Worm (Caenorhabditis elegans) whole organism, young adult: ENCODE measurements around the gene bus-4.

ENCODE experiments used
- B0019.2 ChIP-seq: fragments of 200-800 bp; sonication (Bioruptor generic); conservative IDR thresholded peaks from 2 replicates; pipeline ENCODE4 v1.3.6; 2022; ENCODE audit warnings: missing genetic modification reagents, missing genetic modification characterization, missing compliant biosample characterization
- B0035.1 ChIP-seq: sonication (generic microtip); optimal IDR thresholded peaks from 2 replicates; lab custom pipeline; 2016; ENCODE audit warnings: missing genetic modification characterization, mild to moderate bottlenecking, missing compliant biosample characterization, missing genotype, missing genetic modification reagents
- B0336.3 ChIP-seq: fragments of 200-800 bp; sonication (Bioruptor generic); IDR thresholded peaks from 2 replicates; pipeline ENCODE4 v1.3.6; 2022; ENCODE audit warnings: missing genetic modification characterization, missing compliant biosample characterization
- D2030.7 ChIP-seq: fragments of 200-800 bp; sonication (Bioruptor generic); IDR thresholded peaks from 2 replicates; pipeline ENCODE4 v1.3.6; 2022; ENCODE audit warnings: missing genetic modification reagents, missing genetic modification characterization, missing compliant biosample characterization
- F23B12.7 ChIP-seq: sonication (generic microtip); optimal IDR thresholded peaks from 2 replicates; lab custom pipeline; 2017; ENCODE audit warnings: missing genetic modification characterization, mild to moderate bottlenecking, missing compliant biosample characterization, antibody characterized with exemption, moderate library complexity; ENCODE audit not compliant: insufficient read depth
- F39B2.1 ChIP-seq: fragments of 200-800 bp; sonication (Bioruptor generic); IDR thresholded peaks from 2 replicates; pipeline ENCODE4 v1.3.6; 2022; ENCODE audit warnings: missing genetic modification reagents, missing genetic modification characterization, missing compliant biosample characterization
- F49E8.2 ChIP-seq: sonication (generic microtip); optimal IDR thresholded peaks from 3 replicates; lab custom pipeline; 2017; ENCODE audit warnings: missing genetic modification characterization, mild to moderate bottlenecking, missing compliant biosample characterization, antibody characterized with exemption, moderate library complexity; ENCODE audit not compliant: insufficient read depth
- Y67H2A.10 ChIP-seq: fragments of 200-800 bp; sonication (Bioruptor generic); conservative IDR thresholded peaks from 2 replicates; pipeline ENCODE4 v1.3.6; 2022; ENCODE audit warnings: missing genetic modification reagents, missing genetic modification characterization, missing compliant biosample characterization
- aptf-2 ChIP-seq: fragments of 200-800 bp; sonication (Bioruptor generic); conservative IDR thresholded peaks from 2 replicates; pipeline ENCODE4 v1.3.6; 2022; ENCODE audit warnings: missing genetic modification reagents, missing genetic modification characterization, missing compliant biosample characterization
- attf-5 ChIP-seq: fragments of 200-800 bp; sonication (Bioruptor generic); optimal IDR thresholded peaks from 2 replicates; lab custom pipeline; 2018; ENCODE audit warnings: mild to moderate bottlenecking, missing genetic modification characterization, missing compliant biosample characterization
- cebp-2 ChIP-seq: fragments of 200-800 bp; sonication (Bioruptor generic); IDR thresholded peaks from 2 replicates; pipeline ENCODE4 v1.3.6; 2022; ENCODE audit warnings: missing genetic modification characterization, missing compliant biosample characterization
- ceh-27 ChIP-seq: fragments of 200-800 bp; sonication (Bioruptor generic); optimal IDR thresholded peaks from 2 replicates; lab custom pipeline; 2018; ENCODE audit warnings: mild to moderate bottlenecking, missing genetic modification characterization, moderate library complexity, missing compliant biosample characterization
- ceh-58 ChIP-seq: fragments of 200-800 bp; sonication (Bioruptor generic); IDR thresholded peaks from 2 replicates; pipeline ENCODE4 v1.3.6; 2022; ENCODE audit warnings: missing genetic modification characterization, missing compliant biosample characterization
- dox-1 ChIP-seq: fragments of 200-800 bp; sonication (Bioruptor generic); IDR thresholded peaks from 2 replicates; pipeline ENCODE4 v1.3.6; 2022; ENCODE audit warnings: missing genetic modification reagents, missing genetic modification characterization, missing compliant biosample characterization
- egl-18 ChIP-seq: fragments of 200-800 bp; sonication (Bioruptor generic); IDR thresholded peaks from 2 replicates; pipeline ENCODE4 v1.3.6; 2022; ENCODE audit warnings: missing genetic modification reagents, missing genetic modification characterization, missing compliant biosample characterization
- egl-44 ChIP-seq: fragments of 200-800 bp; sonication (Bioruptor generic); IDR thresholded peaks from 2 replicates; pipeline ENCODE4 v1.3.6; 2022; ENCODE audit warnings: missing genetic modification reagents, missing genetic modification characterization, missing compliant biosample characterization
- fkh-3 ChIP-seq: sonication (generic microtip); optimal IDR thresholded peaks from 2 replicates; lab custom pipeline; 2016; ENCODE audit warnings: mild to moderate bottlenecking, missing genetic modification characterization, missing compliant biosample characterization
- gei-17 ChIP-seq: fragments of 200-800 bp; sonication (Bioruptor generic); optimal IDR thresholded peaks from 2 replicates; lab custom pipeline; 2018; ENCODE audit warnings: mild to moderate bottlenecking, missing genetic modification characterization, missing compliant biosample characterization
- him-1 ChIP-seq: sonication (generic microtip); optimal IDR thresholded peaks from 2 replicates; lab custom pipeline; 2016; ENCODE audit warnings: missing genotype, missing genetic modification reagents, missing genetic modification characterization, missing compliant biosample characterization
- hlh-26 ChIP-seq: fragments of 200-800 bp; sonication (Bioruptor generic); conservative IDR thresholded peaks from 2 replicates; pipeline ENCODE4 v1.3.6; 2022; ENCODE audit warnings: missing genetic modification reagents, missing genetic modification characterization, missing compliant biosample characterization
- hsf-1 ChIP-seq: fragments of 200-800 bp; sonication (Bioruptor generic); IDR thresholded peaks from 2 replicates; pipeline ENCODE4 v1.3.6; 2022; ENCODE audit warnings: missing genetic modification reagents, missing genetic modification characterization, missing compliant biosample characterization
- lin-26 ChIP-seq: fragments of 200-800 bp; sonication (Bioruptor generic); IDR thresholded peaks from 2 replicates; pipeline ENCODE4 v1.3.6; 2022; ENCODE audit warnings: missing genetic modification reagents, missing genetic modification characterization, missing compliant biosample characterization
- lsl-1 ChIP-seq: fragments of 200-800 bp; sonication (Bioruptor generic); optimal IDR thresholded peaks from 2 replicates; lab custom pipeline; 2018; ENCODE audit warnings: mild to moderate bottlenecking, missing genetic modification characterization, moderate library complexity, missing compliant biosample characterization
- mes-4 ChIP-seq: sonication (generic microtip); optimal IDR thresholded peaks from 2 replicates; lab custom pipeline; 2016; ENCODE audit warnings: missing genotype, missing genetic modification characterization, missing compliant biosample characterization
- mxl-1 ChIP-seq: sonication (generic microtip); optimal IDR thresholded peaks from 2 replicates; lab custom pipeline; 2016; ENCODE audit warnings: missing genetic modification characterization, missing compliant biosample characterization
- nfya-1 ChIP-seq: sonication (generic microtip); optimal IDR thresholded peaks from 2 replicates; lab custom pipeline; 2017; ENCODE audit warnings: antibody characterized with exemption, missing compliant biosample characterization, missing genetic modification characterization, borderline replicate concordance; ENCODE audit not compliant: insufficient read depth
- nhr-120 ChIP-seq: fragments of 200-800 bp; sonication (Bioruptor generic); IDR thresholded peaks from 2 replicates; pipeline ENCODE4 v1.3.6; 2022; ENCODE audit warnings: missing genetic modification characterization, missing compliant biosample characterization
- rcor-1 ChIP-seq: fragments of 200-800 bp; sonication (Bioruptor generic); IDR thresholded peaks from 2 replicates; pipeline ENCODE4 v1.3.6; 2022; ENCODE audit warnings: missing genetic modification reagents, missing genetic modification characterization, missing compliant biosample characterization
- rec-8 ChIP-seq, 2 experiments: sonication (generic microtip); optimal IDR thresholded peaks; 2 replicates each; lab custom pipeline; 2016; ENCODE audit warnings: mild to moderate bottlenecking in 2 of 2, missing genetic modification characterization in 2 of 2, missing genetic modification reagents in 2 of 2, missing genotype in 2 of 2, missing biosample characterization in 1 of 2, missing compliant biosample characterization in 1 of 2, moderate library complexity in 1 of 2
- tbx-9 ChIP-seq: sonication (generic microtip); optimal IDR thresholded peaks from 2 replicates; lab custom pipeline; 2016; ENCODE audit warnings: borderline replicate concordance, missing genetic modification characterization, inconsistent platforms, missing compliant biosample characterization
- zim-3 ChIP-seq: sonication (generic microtip); optimal IDR thresholded peaks from 2 replicates; lab custom pipeline; 2017; ENCODE audit warnings: mild to moderate bottlenecking, missing genetic modification characterization, moderate library complexity, missing compliant biosample characterization
- ztf-26 ChIP-seq: sonication (generic microtip); optimal IDR thresholded peaks from 2 replicates; lab custom pipeline; 2017; ENCODE audit warnings: missing genetic modification characterization, missing compliant biosample characterization

Gene bus-4

ce11 chrIV:4688221-4688620, at the start of gene bus-4:
Gene bus-4 (plus strand): TSS chrIV:4688269.
- TF ChIP-seq attf-5 (GFP tag; lab: Kevin White, UChicago) (no peak), tbx-9 (no peak), dox-1 (no peak), B0019.2 (GFP tag; lab: Robert Waterston, UW) (no peak), rec-8 (tag; optimal IDR thresholded peaks at IDR 0.05; lab: Kevin White, UChicago) (no peak), nfya-1 (no peak), mxl-1 (tag; lab: Kevin White, UChicago) (no peak), B0336.3 (GFP tag; lab: Robert Waterston, UW) (no peak), nhr-120 (GFP tag; lab: Robert Waterston, UW) (no peak), mes-4 (tag; lab: Kevin White, UChicago) (no peak), ceh-27 (GFP tag; lab: Kevin White, UChicago) (no peak), F23B12.7 (no peak), F39B2.1 (GFP tag; lab: Robert Waterston, UW) (no peak), B0035.1 (tag; lab: Kevin White, UChicago) (no peak), ceh-58 (GFP tag; lab: Robert Waterston, UW) (no peak), lin-26 (no peak)

- TF ChIP-seq him-1 (tag; lab: Kevin White, UChicago) = no peak
- TF ChIP-seq aptf-2 = no peak
- TF ChIP-seq cebp-2 (GFP tag; lab: Robert Waterston, UW) = no peak
- no peak for TF ChIP-seq Y67H2A.10 (GFP tag; lab: Robert Waterston, UW)
- no peak for TF ChIP-seq lsl-1 (GFP tag; lab: Kevin White, UChicago)
- no peak for TF ChIP-seq lin-26
- TF ChIP-seq rcor-1 (GFP tag; lab: Robert Waterston, UW) = no peak
- no peak for TF ChIP-seq egl-18 (GFP tag; lab: Robert Waterston, UW)
- TF ChIP-seq, all 124 proteins: peak for 0
Measured at ce11 chrIV:4639352-4639751, 48.7 kb upstream of the bus-4 start.

ce11 chrIV:4640941-4641340, 47.1 kb upstream of the bus-4 start:
- TF ChIP-seq cebp-2 (GFP tag; lab: Robert Waterston, UW) (no peak), ztf-26 (peak; percentile 18), zim-3 (tag; lab: Kevin White, UChicago) (no peak)
- TF ChIP-seq, all 124 proteins: peak for 1

ce11 chrIV:4643577-4643976, 44.5 kb upstream of the bus-4 start:
- TF ChIP-seq F49E8.2 = no peak
- TF ChIP-seq ceh-27 (GFP tag; lab: Kevin White, UChicago) = no peak
- no peak for TF ChIP-seq lsl-1 (GFP tag; lab: Kevin White, UChicago)
- no peak for TF ChIP-seq gei-17 (GFP tag; lab: Kevin White, UChicago)
- no peak for TF ChIP-seq zim-3 (tag; lab: Kevin White, UChicago)

ce11 chrIV:4645243-4645642, 42.8 kb upstream of the bus-4 start:
- TF ChIP-seq fkh-3 (tag; lab: Kevin White, UChicago) (no peak), hsf-1 (no peak), D2030.7 (GFP tag; lab: Robert Waterston, UW) (no peak), egl-44 (no peak), hlh-26 (GFP tag; lab: Robert Waterston, UW) (no peak)
